Fruit fly (Drosophila melanogaster) whole organism, embryonic: ENCODE data around the gene Jon25Bi.

Experiments
- Atf-2 ChIP-seq: fragments of 200-800 bp; sonication (Bioruptor generic); optimal IDR thresholded peaks from 2 replicates; lab custom pipeline; 2016; ENCODE audit warnings: missing biosample characterization, missing genetic modification characterization
- Blimp-1 ChIP-seq: fragments of 200-800 bp; sonication (Bioruptor generic); optimal IDR thresholded peaks from 3 replicates; lab custom pipeline; 2018; ENCODE audit warnings: missing biosample characterization, missing genetic modification characterization, mild to moderate bottlenecking, moderate library complexity, missing genetic modification reagents
- CG10462 ChIP-seq: fragments of 200-800 bp; sonication (Bioruptor generic); optimal IDR thresholded peaks from 2 replicates; lab custom pipeline; 2016; ENCODE audit warnings: missing biosample characterization, missing genetic modification characterization
- CG11560 ChIP-seq: fragments of 200-800 bp; sonication (Bioruptor generic); IDR thresholded peaks from 3 replicates; pipeline ENCODE4 v1.3.6; 2022; ENCODE audit warnings: missing biosample characterization, missing genetic modification characterization
- CG11723 ChIP-seq: fragments of 200-800 bp; sonication (Bioruptor generic); optimal IDR thresholded peaks from 2 replicates; lab custom pipeline; 2017; ENCODE audit warnings: missing biosample characterization, mild to moderate bottlenecking, missing genetic modification characterization
- CG12219 ChIP-seq: fragments of 200-800 bp; sonication (Bioruptor generic); optimal IDR thresholded peaks from 3 replicates; lab custom pipeline; 2018; ENCODE audit warnings: missing biosample characterization, mild to moderate bottlenecking, missing genetic modification characterization
- CG12299 ChIP-seq: fragments of 200-800 bp; sonication (Bioruptor generic); optimal IDR thresholded peaks from 2 replicates; lab custom pipeline; 2018; ENCODE audit warnings: missing biosample characterization, mild to moderate bottlenecking, missing genetic modification characterization
- CG1233 ChIP-seq: fragments of 200-800 bp; sonication (Bioruptor generic); optimal IDR thresholded peaks from 4 replicates; lab custom pipeline; 2018; ENCODE audit warnings: missing biosample characterization, mild to moderate bottlenecking, missing genetic modification characterization
- CG13123 ChIP-seq: fragments of 200-800 bp; sonication (Bioruptor generic); optimal IDR thresholded peaks from 2 replicates; lab custom pipeline; 2016; ENCODE audit warnings: missing biosample characterization, missing genetic modification characterization
- CG16863 ChIP-seq: fragments of 200-800 bp; sonication (Bioruptor generic); optimal IDR thresholded peaks from 3 replicates; lab custom pipeline; 2016; ENCODE audit warnings: missing biosample characterization, missing genetic modification characterization
- CG17802 ChIP-seq: fragments of 200-800 bp; sonication (Bioruptor generic); optimal IDR thresholded peaks from 2 replicates; lab custom pipeline; 2018; ENCODE audit warnings: missing biosample characterization, mild to moderate bottlenecking, missing genetic modification characterization, moderate library complexity
- CG18476 ChIP-seq: fragments of 200-800 bp; sonication (Bioruptor generic); optimal IDR thresholded peaks from 2 replicates; lab custom pipeline; 2016; ENCODE audit warnings: missing biosample characterization, mild to moderate bottlenecking, missing genetic modification characterization
- CG2712 ChIP-seq: fragments of 200-800 bp; optimal IDR thresholded peaks from 3 replicates; lab custom pipeline; 2019; ENCODE audit warnings: missing biosample characterization, mild to moderate bottlenecking, missing genetic modification characterization, moderate library complexity
- CG2889 ChIP-seq: fragments of 200-800 bp; sonication (Bioruptor generic); IDR thresholded peaks from 3 replicates; pipeline ENCODE4 v1.3.6; 2022; ENCODE audit warnings: missing biosample characterization, missing genetic modification characterization
- CG32532 ChIP-seq: fragments of 200-800 bp; sonication (Bioruptor generic); IDR thresholded peaks from 2 replicates; pipeline ENCODE4 v1.3.6; 2022; ENCODE audit warnings: missing biosample characterization, missing genetic modification characterization
- CG34224 ChIP-seq: fragments of 200-800 bp; sonication (Bioruptor generic); IDR thresholded peaks from 3 replicates; pipeline ENCODE4 v1.3.6; 2022; ENCODE audit warnings: missing biosample characterization, missing genetic modification characterization; ENCODE audit not compliant: partially characterized antibody
- CG3726 ChIP-seq: fragments of 200-800 bp; sonication (Bioruptor generic); IDR thresholded peaks from 3 replicates; pipeline ENCODE4, ENCODE4 v1.3.6; 2022; ENCODE audit warnings: missing biosample characterization, missing genetic modification characterization
- CG4424 ChIP-seq: fragments of 200-800 bp; sonication (Bioruptor generic); optimal IDR thresholded peaks from 3 replicates; lab custom pipeline; 2016; ENCODE audit warnings: missing biosample characterization, missing genetic modification characterization
- CG4707 ChIP-seq: fragments of 200-800 bp; sonication (Bioruptor generic); optimal IDR thresholded peaks from 2 replicates; lab custom pipeline; 2018; ENCODE audit warnings: missing biosample characterization, mild to moderate bottlenecking, missing genetic modification characterization, moderate library complexity
- CG6254 ChIP-seq: fragments of 200-800 bp; sonication (Bioruptor generic); optimal IDR thresholded peaks from 3 replicates; lab custom pipeline; 2017; ENCODE audit warnings: mild to moderate bottlenecking, missing biosample characterization, missing genetic modification reagents, missing genetic modification characterization
- CG6689 ChIP-seq: fragments of 200-800 bp; sonication (Bioruptor generic); IDR thresholded peaks from 2 replicates; pipeline ENCODE4 v1.3.6; 2022; ENCODE audit warnings: missing biosample characterization, missing genetic modification characterization
- CG7786 ChIP-seq: fragments of 200-800 bp; sonication (Bioruptor generic); optimal IDR thresholded peaks from 2 replicates; lab custom pipeline; 2016; ENCODE audit warnings: missing biosample characterization, missing genetic modification characterization
- CG8281 ChIP-seq: fragments of 200-800 bp; sonication (Bioruptor generic); optimal IDR thresholded peaks from 2 replicates; lab custom pipeline; 2018; ENCODE audit warnings: missing biosample characterization, mild to moderate bottlenecking, missing genetic modification characterization, moderate library complexity
- CG8388 ChIP-seq: fragments of 200-800 bp; sonication (Bioruptor generic); optimal IDR thresholded peaks from 2 replicates; lab custom pipeline; 2019; ENCODE audit warnings: missing biosample characterization, mild to moderate bottlenecking, missing genetic modification characterization, moderate library complexity
- Deaf1 ChIP-seq: fragments of 200-800 bp; optimal IDR thresholded peaks from 3 replicates; lab custom pipeline; 2019; ENCODE audit warnings: missing biosample characterization, mild to moderate bottlenecking, missing genetic modification characterization, moderate library complexity
- E2f2 ChIP-seq: fragments of 200-800 bp; sonication (Bioruptor generic); IDR thresholded peaks from 2 replicates; pipeline ENCODE4 v1.3.6; 2022; ENCODE audit warnings: missing biosample characterization, missing genetic modification characterization
- HLH4C ChIP-seq: fragments of 200-800 bp; sonication (Bioruptor generic); IDR thresholded peaks from 3 replicates; pipeline ENCODE4 v1.3.6; 2022; ENCODE audit warnings: missing biosample characterization, missing genetic modification characterization; ENCODE audit not compliant: partially characterized antibody
- Hmx ChIP-seq: fragments of 200-800 bp; sonication (Bioruptor generic); optimal IDR thresholded peaks from 2 replicates; lab custom pipeline; 2016; ENCODE audit warnings: missing biosample characterization, missing genetic modification characterization
- Hr3 ChIP-seq: fragments of 200-800 bp; sonication (Bioruptor generic); optimal IDR thresholded peaks from 3 replicates; lab custom pipeline; 2016; ENCODE audit warnings: missing biosample characterization, missing genetic modification characterization
- Mes4 ChIP-seq: fragments of 200-800 bp; sonication (Bioruptor generic); optimal IDR thresholded peaks from 2 replicates; lab custom pipeline; 2016; ENCODE audit warnings: missing biosample characterization, missing genetic modification characterization
- PHDP ChIP-seq: fragments of 200-800 bp; sonication (Bioruptor generic); optimal IDR thresholded peaks from 3 replicates; lab custom pipeline; 2018; ENCODE audit warnings: missing biosample characterization, mild to moderate bottlenecking, missing genetic modification characterization, moderate library complexity
- Ravus ChIP-seq: fragments of 200-800 bp; sonication (Bioruptor generic); IDR thresholded peaks from 2 replicates; pipeline ENCODE4 v1.3.6; 2022; ENCODE audit warnings: missing biosample characterization, missing genetic modification characterization
- TFAM ChIP-seq: fragments of 200-800 bp; sonication (Bioruptor generic); optimal IDR thresholded peaks from 2 replicates; lab custom pipeline; 2017; ENCODE audit warnings: missing biosample characterization, missing genetic modification characterization, inconsistent platforms
- ab ChIP-seq: fragments of 200-800 bp; sonication (Bioruptor generic); optimal IDR thresholded peaks from 2 replicates; lab custom pipeline; 2016; ENCODE audit warnings: missing biosample characterization, missing genetic modification characterization
- az2 ChIP-seq: fragments of 200-800 bp; sonication (Bioruptor generic); optimal IDR thresholded peaks from 3 replicates; lab custom pipeline; 2016; ENCODE audit warnings: missing biosample characterization, missing genetic modification characterization
- bowl ChIP-seq: fragments of 200-800 bp; sonication (Bioruptor generic); IDR thresholded peaks from 2 replicates; pipeline ENCODE4 v1.3.6; 2022; ENCODE audit warnings: missing biosample characterization, missing genetic modification characterization
- crp ChIP-seq, 2 experiments: fragments of 200-800 bp; sonication (Bioruptor generic); optimal IDR thresholded peaks; 2 replicates in 1 of 2; 3 replicates in 1 of 2; lab custom pipeline; 2017; ENCODE audit warnings: missing biosample characterization in 2 of 2, missing genetic modification characterization in 2 of 2, mild to moderate bottlenecking in 1 of 2, moderate library complexity in 1 of 2
- dati ChIP-seq: fragments of 200-800 bp; sonication (Bioruptor generic); IDR thresholded peaks from 2 replicates; pipeline ENCODE4 v1.3.6; 2022; ENCODE audit warnings: missing biosample characterization, missing genetic modification characterization
- dm ChIP-seq: fragments of 200-800 bp; sonication (Bioruptor generic); optimal IDR thresholded peaks from 3 replicates; lab custom pipeline; 2016; ENCODE audit warnings: missing biosample characterization, missing genetic modification characterization
- eve ChIP-seq, 2 experiments: fragments of >200 bp; optimal IDR thresholded peaks; 2 replicates each; lab custom pipeline; 2017; ENCODE audit warnings: missing biosample characterization in 2 of 2, missing genetic modification characterization in 2 of 2
- ftz-f1 ChIP-seq: fragments of 200-800 bp; sonication (Bioruptor generic); optimal IDR thresholded peaks from 2 replicates; lab custom pipeline; 2016; ENCODE audit warnings: missing biosample characterization, missing genetic modification characterization
- gro ChIP-seq: fragments of 200-800 bp; sonication (Bioruptor generic); optimal IDR thresholded peaks from 2 replicates; lab custom pipeline; 2016; ENCODE audit warnings: missing biosample characterization, missing genetic modification characterization
- gt ChIP-seq: fragments of 200-800 bp; sonication (Bioruptor generic); IDR thresholded peaks from 2 replicates; pipeline ENCODE4 v1.3.6; 2022; ENCODE audit warnings: missing biosample characterization, missing genetic modification characterization
- klu ChIP-seq: fragments of 200-800 bp; sonication (Bioruptor generic); IDR thresholded peaks from 2 replicates; pipeline ENCODE4 v1.3.6; 2022; ENCODE audit warnings: missing biosample characterization, missing genetic modification characterization
- mam ChIP-seq: fragments of 200-800 bp; sonication (Bioruptor generic); optimal IDR thresholded peaks from 3 replicates; lab custom pipeline; 2016; ENCODE audit warnings: missing biosample characterization, missing genetic modification characterization
- shn ChIP-seq: fragments of 200-800 bp; sonication (Bioruptor generic); optimal IDR thresholded peaks from 3 replicates; lab custom pipeline; 2016; ENCODE audit warnings: missing biosample characterization, missing genetic modification characterization
- so ChIP-seq: fragments of 200-800 bp; sonication (Bioruptor generic); IDR thresholded peaks from 3 replicates; pipeline ENCODE4 v1.3.6; 2022; ENCODE audit warnings: missing biosample characterization, missing genetic modification characterization
- stwl ChIP-seq: fragments of 200-800 bp; sonication (Bioruptor generic); optimal IDR thresholded peaks from 3 replicates; lab custom pipeline; 2018; ENCODE audit warnings: missing biosample characterization, mild to moderate bottlenecking, missing genetic modification characterization, moderate library complexity
- sug ChIP-seq: fragments of 200-800 bp; optimal IDR thresholded peaks from 2 replicates; lab custom pipeline; 2019; ENCODE audit warnings: missing biosample characterization, mild to moderate bottlenecking, missing genetic modification characterization, moderate library complexity
- yki ChIP-seq: fragments of >200 bp; optimal IDR thresholded peaks from 3 replicates; lab custom pipeline; 2018

Gene Jon25Bi

DNA sequence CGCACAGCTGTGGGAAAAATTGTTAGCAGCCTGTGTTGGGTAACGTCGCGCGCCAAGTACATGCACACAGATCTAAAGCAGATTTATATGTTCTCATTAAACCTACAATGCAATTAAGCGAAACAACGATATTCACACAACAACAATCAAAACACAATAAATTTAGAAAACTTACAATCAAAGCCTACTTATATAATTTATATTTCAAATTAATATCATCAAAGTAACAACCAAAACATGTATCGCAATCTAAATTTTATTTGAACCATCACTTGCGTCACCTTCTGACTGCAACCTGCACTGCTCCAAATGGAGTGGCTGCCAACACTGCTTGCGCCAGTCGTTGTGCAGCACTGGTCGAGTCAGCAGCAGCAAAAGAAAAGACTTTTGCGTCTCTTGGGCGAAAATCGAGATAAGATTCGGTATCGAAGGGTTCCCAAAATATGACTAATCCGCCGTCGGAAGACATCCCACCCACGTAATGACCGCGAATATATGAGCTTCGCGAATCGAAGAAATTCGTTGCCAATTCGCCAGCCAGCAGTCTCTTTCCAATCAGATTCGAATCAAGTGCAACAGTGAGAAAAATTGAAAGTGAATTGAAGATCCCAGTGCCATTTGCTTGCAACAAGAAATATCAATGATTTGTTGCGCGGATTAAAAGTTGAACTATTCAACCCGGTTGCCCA lies 26.5 kb upstream of the Jon25Bi start, which contains the start of the genes CG8892 and CG34126 (continued):
- TF ChIP-seq Ravus (GFP tag; lab: Robert Waterston, UW) (peak; percentile 84), CG6689 (GFP tag; lab: Robert Waterston, UW) (peak; percentile 100), ftz-f1 (GFP tag; lab: Kevin White, UChicago) (peak; percentile 92), shn (GFP tag; lab: Kevin White, UChicago) (peak; percentile 96), Hr3 (peak; percentile 99), CG3726 (GFP tag; lab: Robert Waterston, UW) (peak; percentile 92; the same call in 2 of the 3 replicates), CG8388 (GFP tag; lab: Kevin White, UChicago) (peak; percentile 93), CG4424 (GFP tag; lab: Kevin White, UChicago) (peak; percentile 99), PHDP (tag; lab: Kevin White, UChicago) (peak; percentile 96), CG2712 (tag; lab: Kevin White, UChicago) (peak; percentile 98), Hmx (GFP tag; lab: Kevin White, UChicago) (peak; percentile 94), CG34224 (GFP tag; lab: Robert Waterston, UW) (no peak), crp (GFP tag; optimal IDR thresholded peaks at IDR 0.05; lab: Kevin White, UChicago) (peak; percentile 84 to 94), CG13123 (GFP tag; lab: Kevin White, UChicago) (peak; percentile 95), CG12299 (tag; lab: Kevin White, UChicago) (peak; percentile 92), gt (GFP tag; lab: Robert Waterston, UW) (peak; percentile 94), CG18476 (GFP tag; lab: Kevin White, UChicago) (peak; percentile 96), CG6254 (GFP tag; lab: Kevin White, UChicago) (peak; percentile 89), HLH4C (0 out of 3 replicates have a peak, but pooled peaks have one; percentile 28), CG10462 (GFP tag; lab: Kevin White, UChicago) (peak; percentile 97), eve (GFP tag; optimal IDR thresholded peaks at IDR 0.05; lab: Kevin White, UChicago) (peak in 1 of 2 experiments; percentile 84), CG7786 (peak; percentile 96), Deaf1 (tag; lab: Kevin White, UChicago) (peak; percentile 81), yki (lab: Kevin White, UChicago) (no peak), Blimp-1 (GFP tag; lab: Kevin White, UChicago) (peak; percentile 92), mam (GFP tag; lab: Kevin White, UChicago) (peak; percentile 98), CG1233 (GFP tag; lab: Kevin White, UChicago) (peak; percentile 97), E2f2 (GFP tag; lab: Robert Waterston, UW) (peak; percentile 75), dati (GFP tag; lab: Robert Waterston, UW) (peak; percentile 83), CG32532 (GFP tag; lab: Robert Waterston, UW) (peak; percentile 96), stwl (tag; lab: Kevin White, UChicago) (peak; percentile 89), Atf-2 (peak; percentile 94), CG16863 (GFP tag; lab: Kevin White, UChicago) (peak; percentile 95), TFAM (peak; percentile 89), ab (GFP tag; lab: Kevin White, UChicago) (peak; percentile 96), bowl (GFP tag; lab: Robert Waterston, UW) (peak; percentile 74), CG12219 (GFP tag; lab: Kevin White, UChicago) (peak; percentile 86), CG8281 (tag; lab: Kevin White, UChicago) (peak; percentile 87), CG4707 (GFP tag; lab: Kevin White, UChicago) (peak; percentile 80), az2 (GFP tag; lab: Kevin White, UChicago) (peak; percentile 98), klu (peak; percentile 97), so (GFP tag; lab: Robert Waterston, UW) (peak; percentile 95), CG17802 (tag; lab: Kevin White, UChicago) (peak; percentile 90), gro (GFP tag; lab: Kevin White, UChicago) (peak; percentile 95), sug (tag; lab: Kevin White, UChicago) (peak; percentile 97), CG11723 (peak; percentile 96), CG2889 (GFP tag; lab: Robert Waterston, UW) (peak; percentile 95), Mes4 (peak; percentile 87), CG11560 (peak; percentile 90), dm (GFP tag; lab: Kevin White, UChicago) (peak; percentile 90)
